Worm (Caenorhabditis elegans) whole organism, young adult: ENCODE measurements around the gene fbxa-141.

Experiments used
- B0019.2 ChIP-seq: fragments of 200-800 bp; sonication (Bioruptor generic); conservative IDR thresholded peaks from 2 replicates; pipeline ENCODE4 v1.3.6; 2022; ENCODE audit warnings: missing genetic modification reagents, missing genetic modification characterization, missing compliant biosample characterization
- B0035.1 ChIP-seq: sonication (generic microtip); optimal IDR thresholded peaks from 2 replicates; lab custom pipeline; 2016; ENCODE audit warnings: missing genetic modification characterization, mild to moderate bottlenecking, missing compliant biosample characterization, missing genotype, missing genetic modification reagents
- B0261.1 ChIP-seq: sonication (generic microtip); optimal IDR thresholded peaks from 2 replicates; lab custom pipeline; 2016; ENCODE audit warnings: mild to moderate bottlenecking, missing genetic modification characterization, moderate library complexity, missing compliant biosample characterization
- B0336.3 ChIP-seq: fragments of 200-800 bp; sonication (Bioruptor generic); IDR thresholded peaks from 2 replicates; pipeline ENCODE4 v1.3.6; 2022; ENCODE audit warnings: missing genetic modification characterization, missing compliant biosample characterization
- C06A6.2 ChIP-seq: fragments of 200-800 bp; sonication (Bioruptor generic); conservative IDR thresholded peaks from 2 replicates; pipeline ENCODE4 v1.3.6; 2022; ENCODE audit warnings: missing genetic modification characterization, missing compliant biosample characterization
- D2030.7 ChIP-seq: fragments of 200-800 bp; sonication (Bioruptor generic); IDR thresholded peaks from 2 replicates; pipeline ENCODE4 v1.3.6; 2022; ENCODE audit warnings: missing genetic modification reagents, missing genetic modification characterization, missing compliant biosample characterization
- F23B12.7 ChIP-seq: sonication (generic microtip); optimal IDR thresholded peaks from 2 replicates; lab custom pipeline; 2017; ENCODE audit warnings: missing genetic modification characterization, mild to moderate bottlenecking, missing compliant biosample characterization, antibody characterized with exemption, moderate library complexity; ENCODE audit not compliant: insufficient read depth
- F37B4.10 ChIP-seq: fragments of 200-800 bp; sonication (Bioruptor generic); IDR thresholded peaks from 2 replicates; pipeline ENCODE4 v1.3.6; 2022; ENCODE audit warnings: missing genetic modification characterization, missing compliant biosample characterization
- F39B2.1 ChIP-seq: fragments of 200-800 bp; sonication (Bioruptor generic); IDR thresholded peaks from 2 replicates; pipeline ENCODE4 v1.3.6; 2022; ENCODE audit warnings: missing genetic modification reagents, missing genetic modification characterization, missing compliant biosample characterization
- K12H6.12 ChIP-seq: fragments of 200-800 bp; sonication (Bioruptor generic); optimal IDR thresholded peaks from 2 replicates; lab custom pipeline; 2018; ENCODE audit warnings: mild to moderate bottlenecking, missing genetic modification characterization, missing compliant biosample characterization
- T07F8.4 ChIP-seq: sonication (generic microtip); optimal IDR thresholded peaks from 2 replicates; lab custom pipeline; 2016; ENCODE audit warnings: mild to moderate bottlenecking, missing genetic modification characterization, moderate library complexity, missing compliant biosample characterization
- Y53F4B.3 ChIP-seq: fragments of 200-800 bp; sonication (Bioruptor generic); IDR thresholded peaks from 2 replicates; pipeline ENCODE4 v1.3.6; 2022; ENCODE audit warnings: missing genetic modification reagents, missing genetic modification characterization, missing compliant biosample characterization
- Y56A3A.18 ChIP-seq: fragments of 200-800 bp; sonication (Bioruptor generic); IDR thresholded peaks from 2 replicates; pipeline ENCODE4 v1.3.6; 2022; ENCODE audit warnings: missing genetic modification reagents, missing genetic modification characterization, missing compliant biosample characterization
- Y67H2A.10 ChIP-seq: fragments of 200-800 bp; sonication (Bioruptor generic); conservative IDR thresholded peaks from 2 replicates; pipeline ENCODE4 v1.3.6; 2022; ENCODE audit warnings: missing genetic modification reagents, missing genetic modification characterization, missing compliant biosample characterization
- Y79H2A.3 ChIP-seq: fragments of 200-800 bp; sonication (Bioruptor generic); conservative IDR thresholded peaks from 2 replicates; pipeline ENCODE4 v1.3.6; 2022; ENCODE audit warnings: missing genetic modification reagents, missing genetic modification characterization, missing compliant biosample characterization
- Y95B8A.8 ChIP-seq: fragments of 200-800 bp; sonication (Bioruptor generic); IDR thresholded peaks from 2 replicates; pipeline ENCODE4 v1.3.6; 2022; ENCODE audit warnings: missing genetic modification reagents, missing genetic modification characterization, missing compliant biosample characterization
- ZK185.1 ChIP-seq: sonication (generic microtip); optimal IDR thresholded peaks from 2 replicates; lab custom pipeline; 2016; ENCODE audit warnings: mild to moderate bottlenecking, missing genetic modification characterization, missing compliant biosample characterization; ENCODE audit not compliant: poor library complexity, severe bottlenecking
- atf-7 ChIP-seq: sonication (generic microtip); optimal IDR thresholded peaks from 2 replicates; lab custom pipeline; 2017; ENCODE audit warnings: mild to moderate bottlenecking, missing genetic modification characterization, missing compliant biosample characterization
- attf-6 ChIP-seq: fragments of 200-800 bp; sonication (Bioruptor generic); IDR thresholded peaks from 2 replicates; pipeline ENCODE4 v1.3.6; 2022; ENCODE audit warnings: missing genetic modification reagents, missing genetic modification characterization, missing compliant biosample characterization
- ccch-3 ChIP-seq: fragments of 200-800 bp; sonication (Bioruptor generic); optimal IDR thresholded peaks from 2 replicates; lab custom pipeline; 2018; ENCODE audit warnings: mild to moderate bottlenecking, missing genetic modification characterization, missing compliant biosample characterization
- ceh-100 ChIP-seq: fragments of 200-800 bp; sonication (Bioruptor generic); IDR thresholded peaks from 2 replicates; pipeline ENCODE4 v1.3.6; 2022; ENCODE audit warnings: missing genetic modification reagents, missing genetic modification characterization, missing compliant biosample characterization
- die-1 ChIP-seq: sonication (generic microtip); optimal IDR thresholded peaks from 2 replicates; lab custom pipeline; 2016; ENCODE audit warnings: missing genotype, mild to moderate bottlenecking, missing genetic modification characterization, missing compliant biosample characterization
- dox-1 ChIP-seq: fragments of 200-800 bp; sonication (Bioruptor generic); IDR thresholded peaks from 2 replicates; pipeline ENCODE4 v1.3.6; 2022; ENCODE audit warnings: missing genetic modification reagents, missing genetic modification characterization, missing compliant biosample characterization
- dpff-1 ChIP-seq: sonication (generic microtip); optimal IDR thresholded peaks from 2 replicates; lab custom pipeline; 2017; ENCODE audit warnings: mild to moderate bottlenecking, missing genetic modification characterization, missing compliant biosample characterization
- efl-1 ChIP-seq: fragments of 150-350 bp; optimal IDR thresholded peaks from 2 replicates; lab custom pipeline; 2014; ENCODE audit warnings: missing biosample characterization, missing genetic modification reagents, missing genetic modification characterization
- egl-44 ChIP-seq: fragments of 200-800 bp; sonication (Bioruptor generic); IDR thresholded peaks from 2 replicates; pipeline ENCODE4 v1.3.6; 2022; ENCODE audit warnings: missing genetic modification reagents, missing genetic modification characterization, missing compliant biosample characterization
- ekl-4 ChIP-seq: fragments of 200-800 bp; sonication (Bioruptor generic); IDR thresholded peaks from 2 replicates; pipeline ENCODE4 v1.3.6; 2022; ENCODE audit warnings: missing genetic modification reagents, missing genetic modification characterization, missing compliant biosample characterization
- him-1 ChIP-seq: sonication (generic microtip); optimal IDR thresholded peaks from 2 replicates; lab custom pipeline; 2016; ENCODE audit warnings: missing genotype, missing genetic modification reagents, missing genetic modification characterization, missing compliant biosample characterization
- hrde-1 ChIP-seq: sonication (generic microtip); optimal IDR thresholded peaks from 2 replicates; lab custom pipeline; 2016; ENCODE audit warnings: missing genetic modification characterization, mild to moderate bottlenecking, missing compliant biosample characterization, moderate library complexity, missing genotype, missing genetic modification reagents, borderline replicate concordance
- lag-1 ChIP-seq: fragments of 200-800 bp; sonication (Bioruptor generic); IDR thresholded peaks from 2 replicates; pipeline ENCODE4 v1.3.6; 2022; ENCODE audit warnings: missing genetic modification reagents, missing genetic modification characterization, missing compliant biosample characterization
- let-607 ChIP-seq, 2 experiments: fragments of 200-800 bp in 1 of 2; sonication (Bioruptor generic) in 1 of 2; sonication (generic microtip) in 1 of 2; optimal IDR thresholded peaks; 2 replicates each; lab custom pipeline; 2016 to 2018; ENCODE audit warnings: mild to moderate bottlenecking in 2 of 2, missing compliant biosample characterization in 2 of 2, missing genetic modification characterization in 2 of 2, moderate library complexity in 2 of 2, missing genotype in 1 of 2
- lin-26 ChIP-seq: fragments of 200-800 bp; sonication (Bioruptor generic); IDR thresholded peaks from 2 replicates; pipeline ENCODE4 v1.3.6; 2022; ENCODE audit warnings: missing genetic modification reagents, missing genetic modification characterization, missing compliant biosample characterization
- lin-40 ChIP-seq: sonication (generic microtip); optimal IDR thresholded peaks from 2 replicates; lab custom pipeline; 2016; ENCODE audit warnings: missing genetic modification characterization, mild to moderate bottlenecking, missing compliant biosample characterization, missing genotype, missing genetic modification reagents
- lin-54 ChIP-seq: fragments of 200-800 bp; sonication (Bioruptor generic); optimal IDR thresholded peaks from 2 replicates; lab custom pipeline; 2018; ENCODE audit warnings: mild to moderate bottlenecking, missing genetic modification characterization, missing compliant biosample characterization
- lir-1 ChIP-seq: fragments of 200-800 bp; sonication (Bioruptor generic); conservative IDR thresholded peaks from 2 replicates; pipeline ENCODE4 v1.3.6; 2022; ENCODE audit warnings: missing genetic modification reagents, missing genetic modification characterization, missing compliant biosample characterization
- madf-8 ChIP-seq: fragments of 200-800 bp; sonication (Bioruptor generic); conservative IDR thresholded peaks from 2 replicates; pipeline ENCODE4 v1.3.6; 2022; ENCODE audit warnings: missing genetic modification reagents, missing genetic modification characterization, missing compliant biosample characterization
- nfya-2 ChIP-seq: fragments of 200-800 bp; sonication (Bioruptor generic); IDR thresholded peaks from 2 replicates; pipeline ENCODE4 v1.3.6; 2022; ENCODE audit warnings: missing genetic modification reagents, missing genetic modification characterization, missing compliant biosample characterization
- nhr-80 ChIP-seq: sonication (generic microtip); optimal IDR thresholded peaks from 2 replicates; lab custom pipeline; 2016; ENCODE audit warnings: missing genetic modification characterization, missing compliant biosample characterization
- snpc-3.4 ChIP-seq: sonication (generic microtip); optimal IDR thresholded peaks from 2 replicates; lab custom pipeline; 2017; ENCODE audit warnings: missing genetic modification characterization, mild to moderate bottlenecking, missing compliant biosample characterization, antibody characterized with exemption, moderate library complexity, missing genotype, missing genetic modification reagents
- sptf-2 ChIP-seq: fragments of 200-800 bp; sonication (Bioruptor generic); optimal IDR thresholded peaks from 2 replicates; lab custom pipeline; 2018; ENCODE audit warnings: mild to moderate bottlenecking, missing genetic modification characterization, missing compliant biosample characterization
- tlf-1 ChIP-seq: fragments of 200-800 bp; sonication (Bioruptor generic); optimal IDR thresholded peaks from 2 replicates; lab custom pipeline; 2018; ENCODE audit warnings: mild to moderate bottlenecking, missing genetic modification characterization, missing compliant biosample characterization
- unc-130 ChIP-seq: sonication (generic microtip); optimal IDR thresholded peaks from 2 replicates; lab custom pipeline; 2016; ENCODE audit warnings: missing genetic modification reagents, missing genetic modification characterization, missing compliant biosample characterization
- xnd-1 ChIP-seq: sonication (generic microtip); optimal IDR thresholded peaks from 2 replicates; lab custom pipeline; 2016; ENCODE audit warnings: missing genotype, missing genetic modification reagents, missing genetic modification characterization, missing compliant biosample characterization
- zim-3 ChIP-seq: sonication (generic microtip); optimal IDR thresholded peaks from 2 replicates; lab custom pipeline; 2017; ENCODE audit warnings: mild to moderate bottlenecking, missing genetic modification characterization, moderate library complexity, missing compliant biosample characterization
- ztf-18 ChIP-seq: sonication (generic microtip); optimal IDR thresholded peaks from 2 replicates; lab custom pipeline; 2016; ENCODE audit warnings: missing genotype, mild to moderate bottlenecking, missing genetic modification characterization, missing compliant biosample characterization
- ztf-22 ChIP-seq: fragments of 200-800 bp; sonication (Bioruptor generic); optimal IDR thresholded peaks from 2 replicates; lab custom pipeline; 2018; ENCODE audit warnings: mild to moderate bottlenecking, missing genetic modification characterization, moderate library complexity, missing compliant biosample characterization
- ztf-26 ChIP-seq: sonication (generic microtip); optimal IDR thresholded peaks from 2 replicates; lab custom pipeline; 2017; ENCODE audit warnings: missing genetic modification characterization, missing compliant biosample characterization
- ztf-3 ChIP-seq: fragments of 200-800 bp; sonication (Bioruptor generic); optimal IDR thresholded peaks from 2 replicates; lab custom pipeline; 2018; ENCODE audit warnings: mild to moderate bottlenecking, missing genetic modification characterization, missing compliant biosample characterization

fbxa-141 gene

DNA sequence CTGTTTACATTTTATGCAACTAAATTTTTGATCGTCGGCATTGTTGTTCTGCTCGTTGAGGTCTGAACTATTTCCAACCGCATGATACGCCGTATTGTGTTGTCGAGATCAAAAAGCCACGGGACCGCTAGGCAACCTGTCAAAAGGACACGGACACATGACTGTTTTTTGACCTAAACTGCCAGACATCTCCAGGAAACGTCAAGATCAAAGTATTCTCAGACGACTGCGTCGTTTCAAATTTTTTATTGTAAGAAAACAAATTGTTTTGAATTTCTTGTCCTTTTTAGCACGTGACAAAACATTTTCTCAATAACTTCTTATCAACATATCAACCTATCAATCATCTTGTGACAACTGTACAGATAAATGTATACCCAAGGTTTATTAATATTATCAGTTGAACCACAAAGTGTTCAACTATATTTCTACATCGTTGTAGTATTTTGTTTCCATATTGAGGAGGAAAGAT lies 10.6 kb downstream of the fbxa-141 start (continued):
- no peak for TF ChIP-seq ekl-4 (GFP tag; lab: Robert Waterston, UW)
- TF ChIP-seq T07F8.4 (tag; lab: Kevin White, UChicago): no peak
- TF ChIP-seq zim-3 (tag; lab: Kevin White, UChicago): peak; percentile 3
- no peak for TF ChIP-seq Y56A3A.18 (GFP tag; lab: Robert Waterston, UW)
- no peak for TF ChIP-seq ccch-3
- TF ChIP-seq unc-130 (GFP tag; lab: Kevin White, UChicago): no peak
- peak; percentile 61; the same call in 1 of the 2 replicates for TF ChIP-seq Y95B8A.8 (GFP tag; lab: Robert Waterston, UW)
- TF ChIP-seq ztf-18 (tag; lab: Kevin White, UChicago): peak; percentile 18
- TF ChIP-seq lin-40: peak; percentile 77
- TF ChIP-seq B0035.1 (tag; lab: Kevin White, UChicago): no peak
- TF ChIP-seq Y79H2A.3 (GFP tag; lab: Robert Waterston, UW): no peak
- TF ChIP-seq let-607 (tag; optimal IDR thresholded peaks at IDR 0.05; lab: Kevin White, UChicago): peak in 1 of 2 experiments; percentile 46
- no peak for TF ChIP-seq Y53F4B.3 (GFP tag; lab: Robert Waterston, UW)
- peak; percentile 74 for TF ChIP-seq C06A6.2
- TF ChIP-seq lag-1 (GFP tag; lab: Robert Waterston, UW): no peak
- 0 out of 2 replicates have a peak, but pooled peaks have one; percentile 43 for TF ChIP-seq egl-44
- TF ChIP-seq dox-1 (GFP tag; lab: Robert Waterston, UW): 0 out of 2 replicates have a peak, but pooled peaks have one; percentile 35
- no peak for TF ChIP-seq madf-8 (GFP tag; lab: Robert Waterston, UW)
- TF ChIP-seq F37B4.10 (GFP tag; lab: Robert Waterston, UW): no peak
- TF ChIP-seq hrde-1: no peak
- TF ChIP-seq F23B12.7 (tag; lab: Kevin White, UChicago): no peak
- TF ChIP-seq D2030.7 (GFP tag; lab: Robert Waterston, UW): no peak
- peak; percentile 66 for TF ChIP-seq lir-1 (GFP tag; lab: Robert Waterston, UW)
- TF ChIP-seq die-1 (tag; lab: Kevin White, UChicago): no peak
- no peak for TF ChIP-seq nfya-2
- no peak for TF ChIP-seq B0019.2
- no peak for TF ChIP-seq ZK185.1 (tag; lab: Kevin White, UChicago)
- TF ChIP-seq lin-54 (GFP tag; lab: Kevin White, UChicago): peak; percentile 12
- no peak for TF ChIP-seq ztf-3 (GFP tag; lab: Kevin White, UChicago)
- TF ChIP-seq xnd-1 (tag; lab: Kevin White, UChicago): no peak
- TF ChIP-seq Y67H2A.10 (GFP tag; lab: Robert Waterston, UW): no peak
- peak; percentile 88 for TF ChIP-seq ztf-26
- TF ChIP-seq attf-6 (GFP tag; lab: Robert Waterston, UW): no peak
- peak; percentile 77 for TF ChIP-seq tlf-1 (GFP tag; lab: Kevin White, UChicago)
- TF ChIP-seq ztf-22 (GFP tag; lab: Kevin White, UChicago): peak; percentile 91
- no peak for TF ChIP-seq sptf-2 (GFP tag; lab: Kevin White, UChicago)
- TF ChIP-seq ceh-100 (GFP tag; lab: Robert Waterston, UW): no peak
- TF ChIP-seq lin-26 (GFP tag; lab: Robert Waterston, UW): peak; percentile 77; the same call in 1 of the 2 replicates
- peak; percentile 89 for TF ChIP-seq nhr-80
- TF ChIP-seq F39B2.1 (GFP tag; lab: Robert Waterston, UW): no peak
- TF ChIP-seq atf-7 (tag; lab: Kevin White, UChicago): peak; percentile 58
- TF ChIP-seq K12H6.12 (tag; lab: Kevin White, UChicago): peak; percentile 41
- TF ChIP-seq snpc-3.4 (tag; lab: Kevin White, UChicago): no peak
- peak; percentile 76; the same call in 1 of the 2 replicates for TF ChIP-seq B0336.3 (GFP tag; lab: Robert Waterston, UW)
- peak; percentile 17 for TF ChIP-seq dpff-1 (tag; lab: Kevin White, UChicago)
- TF ChIP-seq efl-1 (GFP tag; lab: Kevin White, UChicago): no peak
- no peak for TF ChIP-seq B0261.1
- TF ChIP-seq him-1: no peak
